Fruit fly (Drosophila melanogaster) whole organism, adult: Measurements from ENCODE around the gene Vha16-2.

Experiments
- CG11617 ChIP-seq: fragments of 200-800 bp; sonication (Bioruptor generic); optimal IDR thresholded peaks from 2 replicates; lab custom pipeline; 2017; ENCODE audit warnings: mild to moderate bottlenecking, missing biosample characterization, missing genetic modification reagents, missing genetic modification characterization
- CG12768 ChIP-seq: fragments of 200-800 bp; sonication (Bioruptor generic); optimal IDR thresholded peaks from 2 replicates; lab custom pipeline; 2017; ENCODE audit warnings: missing biosample characterization, missing genetic modification characterization, mild to moderate bottlenecking, moderate library complexity, missing genetic modification reagents
- CG14711 ChIP-seq: fragments of 200-800 bp; sonication (Bioruptor generic); optimal IDR thresholded peaks from 2 replicates; lab custom pipeline; 2018; ENCODE audit warnings: missing biosample characterization, mild to moderate bottlenecking, missing genetic modification characterization, moderate library complexity
- CG1620 ChIP-seq: fragments of 200-800 bp; sonication (Bioruptor generic); optimal IDR thresholded peaks from 2 replicates; lab custom pipeline; 2016; ENCODE audit warnings: missing biosample characterization, missing genetic modification characterization
- CG33017 ChIP-seq: fragments of 200-800 bp; sonication (Bioruptor generic); optimal IDR thresholded peaks from 2 replicates; lab custom pipeline; 2018; ENCODE audit warnings: missing biosample characterization, mild to moderate bottlenecking, missing genetic modification characterization, moderate library complexity
- CG5204 ChIP-seq: fragments of 200-800 bp; sonication (Bioruptor generic); optimal IDR thresholded peaks from 2 replicates; lab custom pipeline; 2016; ENCODE audit warnings: missing biosample characterization, missing genetic modification characterization
- CG7045 ChIP-seq: fragments of 200-800 bp; sonication (Bioruptor generic); optimal IDR thresholded peaks from 2 replicates; lab custom pipeline; 2017; ENCODE audit warnings: missing biosample characterization, mild to moderate bottlenecking, missing genetic modification characterization
- CG7101 ChIP-seq: fragments of 200-800 bp; sonication (Bioruptor generic); optimal IDR thresholded peaks from 2 replicates; lab custom pipeline; 2018; ENCODE audit warnings: missing biosample characterization, mild to moderate bottlenecking, missing genetic modification characterization, moderate library complexity
- Clk ChIP-seq: fragments of 200-800 bp; sonication (Bioruptor generic); optimal IDR thresholded peaks from 2 replicates; lab custom pipeline; 2017; ENCODE audit warnings: missing biosample characterization, missing genetic modification characterization
- Crg-1 ChIP-seq: fragments of 200-800 bp; sonication (Bioruptor generic); optimal IDR thresholded peaks from 2 replicates; lab custom pipeline; 2016; ENCODE audit warnings: missing biosample characterization, missing genetic modification characterization
- Hr96 ChIP-seq: fragments of 200-800 bp; sonication (Bioruptor generic); optimal IDR thresholded peaks from 2 replicates; lab custom pipeline; 2016; ENCODE audit warnings: missing biosample characterization, missing genetic modification characterization
- Mnt ChIP-seq: fragments of 200-800 bp; sonication (Bioruptor generic); optimal IDR thresholded peaks from 2 replicates; lab custom pipeline; 2016; ENCODE audit warnings: missing biosample characterization, mild to moderate bottlenecking, missing genetic modification characterization
- bab1 ChIP-seq: fragments of 200-800 bp; sonication (Bioruptor generic); optimal IDR thresholded peaks from 3 replicates; lab custom pipeline; 2019; ENCODE audit warnings: missing biosample characterization, mild to moderate bottlenecking, missing genetic modification characterization, moderate library complexity
- cic ChIP-seq: fragments of 200-800 bp; sonication (Bioruptor generic); optimal IDR thresholded peaks from 2 replicates; lab custom pipeline; 2017; ENCODE audit warnings: missing biosample characterization, mild to moderate bottlenecking, missing genetic modification characterization, moderate library complexity
- cnc ChIP-seq, 2 experiments: fragments of >200 bp; optimal IDR thresholded peaks; 2 replicates each; lab custom pipeline; 2017
- kay ChIP-seq: fragments of 200-800 bp; sonication (Bioruptor generic); peaks from one replicate; lab custom pipeline; 2016; ENCODE audit warnings: missing biosample characterization, missing genetic modification characterization, borderline replicate concordance
- ovo ChIP-seq: fragments of 200-800 bp; sonication (Bioruptor generic); optimal IDR thresholded peaks from 2 replicates; lab custom pipeline; 2016; ENCODE audit warnings: missing biosample characterization, missing genetic modification characterization
- pad ChIP-seq: fragments of 200-800 bp; sonication (Bioruptor generic); optimal IDR thresholded peaks from 3 replicates; lab custom pipeline; 2017; ENCODE audit warnings: missing biosample characterization, missing genetic modification characterization, mild to moderate bottlenecking, moderate library complexity, missing genetic modification reagents
- tj ChIP-seq: fragments of 200-800 bp; sonication (Bioruptor generic); optimal IDR thresholded peaks from 3 replicates; lab custom pipeline; 2017; ENCODE audit warnings: missing biosample characterization, mild to moderate bottlenecking, missing genetic modification characterization, moderate library complexity
- toe ChIP-seq: fragments of 200-800 bp; sonication (Bioruptor generic); optimal IDR thresholded peaks from 2 replicates; lab custom pipeline; 2016; ENCODE audit warnings: missing biosample characterization, missing genetic modification characterization

The Vha16-2 gene

dm6 chr3L:11474658-11475057, at the start of gene Vha16-2:
Gene Vha16-2, plus strand, starts transcription at chr3L:11474958.
- TF ChIP-seq Crg-1 (GFP tag; lab: Kevin White, UChicago), result no peak
- no peak for TF ChIP-seq CG1620 (GFP tag; lab: Kevin White, UChicago)
- no peak for TF ChIP-seq CG14711 (tag; lab: Kevin White, UChicago)
- no peak for TF ChIP-seq tj (GFP tag; lab: Kevin White, UChicago)
- TF ChIP-seq CG12768 (GFP tag; lab: Kevin White, UChicago), result no peak
- no peak for TF ChIP-seq cnc (optimal IDR thresholded peaks at IDR 0.05; lab: Kevin White, UChicago)
- no peak for TF ChIP-seq Mnt (GFP tag; lab: Kevin White, UChicago)
- TF ChIP-seq CG7045 (GFP tag; lab: Kevin White, UChicago), result no peak
- no peak for TF ChIP-seq CG5204 (GFP tag; lab: Kevin White, UChicago)
- TF ChIP-seq CG33017 (tag; lab: Kevin White, UChicago), result no peak
- TF ChIP-seq pad (GFP tag; lab: Kevin White, UChicago), result no peak

- TF ChIP-seq CG7045 (GFP tag; lab: Kevin White, UChicago), result no peak
- no peak for TF ChIP-seq cnc (optimal IDR thresholded peaks at IDR 0.05; lab: Kevin White, UChicago)
- peak; percentile 38 for TF ChIP-seq kay (GFP tag; lab: Kevin White, UChicago)
These were observed 46.4 kb upstream of the Vha16-2 start for dm6 chr3L:11428390-11428789.

DNA sequence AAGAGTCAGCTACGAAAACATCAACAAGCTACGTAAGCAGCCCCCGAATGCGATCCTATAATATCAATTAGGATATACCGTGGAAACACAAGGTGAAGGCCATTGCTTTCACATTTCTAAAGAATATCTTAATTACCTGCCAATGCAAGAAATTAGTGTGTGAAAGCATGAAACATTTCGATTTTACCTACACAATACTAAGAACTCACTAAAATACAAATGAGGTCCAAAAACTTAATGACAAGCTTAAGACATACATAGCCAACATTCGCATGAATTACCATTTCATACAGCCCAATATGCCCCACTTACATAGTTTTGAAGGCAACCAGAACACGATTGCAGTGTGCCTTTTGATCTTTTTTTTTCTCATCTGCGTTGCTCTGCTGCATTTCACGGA, 45.1 kb upstream of the Vha16-2 start:
- no peak for TF ChIP-seq cnc (optimal IDR thresholded peaks at IDR 0.05; lab: Kevin White, UChicago)

- peak; percentile 70 for TF ChIP-seq bab1 (GFP tag; lab: Kevin White, UChicago)
- TF ChIP-seq cic (GFP tag; lab: Kevin White, UChicago), result peak; percentile 58
- no peak for TF ChIP-seq cnc (optimal IDR thresholded peaks at IDR 0.05; lab: Kevin White, UChicago)
- peak; percentile 95 for TF ChIP-seq CG33017 (tag; lab: Kevin White, UChicago)
- TF ChIP-seq kay (GFP tag; lab: Kevin White, UChicago), result no peak
- peak; percentile 93 for TF ChIP-seq CG12768 (GFP tag; lab: Kevin White, UChicago)
- peak; percentile 90 for TF ChIP-seq Crg-1 (GFP tag; lab: Kevin White, UChicago)
- TF ChIP-seq CG14711 (tag; lab: Kevin White, UChicago), result peak; percentile 87
- TF ChIP-seq CG5204 (GFP tag; lab: Kevin White, UChicago), result peak; percentile 93
- TF ChIP-seq Clk (GFP tag; lab: Kevin White, UChicago), result peak; percentile 73
- peak; percentile 61 for TF ChIP-seq tj (GFP tag; lab: Kevin White, UChicago)
- TF ChIP-seq CG11617 (GFP tag; lab: Kevin White, UChicago), result peak; percentile 70
- peak; percentile 89 for TF ChIP-seq CG7045 (GFP tag; lab: Kevin White, UChicago)
- peak; percentile 69 for TF ChIP-seq pad (GFP tag; lab: Kevin White, UChicago)
- peak; percentile 86 for TF ChIP-seq Hr96
- peak; percentile 68 for TF ChIP-seq toe (GFP tag; lab: Kevin White, UChicago)
- peak; percentile 64 for TF ChIP-seq ovo (GFP tag; lab: Kevin White, UChicago)
- TF ChIP-seq Mnt (GFP tag; lab: Kevin White, UChicago), result peak; percentile 32
- TF ChIP-seq CG7101 (tag; lab: Kevin White, UChicago), result peak; percentile 91
- peak; percentile 83 for TF ChIP-seq CG1620 (GFP tag; lab: Kevin White, UChicago)
These were observed 43.4 kb upstream of the Vha16-2 start for dm6 chr3L:11431251-11431925.

- TF ChIP-seq CG12768 (GFP tag; lab: Kevin White, UChicago) (no peak), tj (GFP tag; lab: Kevin White, UChicago) (no peak), kay (GFP tag; lab: Kevin White, UChicago) (no peak), toe (GFP tag; lab: Kevin White, UChicago) (no peak), CG5204 (GFP tag; lab: Kevin White, UChicago) (no peak)
These were observed 42.8 kb upstream of the Vha16-2 start for dm6 chr3L:11431926-11432323.

dm6 chr3L:11432472-11432871, 42.3 kb upstream of the Vha16-2 start:
- TF ChIP-seq kay (GFP tag; lab: Kevin White, UChicago), result no peak
- TF ChIP-seq Mnt (GFP tag; lab: Kevin White, UChicago), result no peak
- no peak for TF ChIP-seq CG33017 (tag; lab: Kevin White, UChicago)
- TF ChIP-seq CG7045 (GFP tag; lab: Kevin White, UChicago), result no peak
- TF ChIP-seq cic (GFP tag; lab: Kevin White, UChicago), result no peak
- TF ChIP-seq bab1 (GFP tag; lab: Kevin White, UChicago), result no peak
- no peak for TF ChIP-seq CG1620 (GFP tag; lab: Kevin White, UChicago)
- no peak for TF ChIP-seq Hr96
- TF ChIP-seq CG7101 (tag; lab: Kevin White, UChicago), result no peak
- no peak for TF ChIP-seq CG14711 (tag; lab: Kevin White, UChicago)
- TF ChIP-seq CG12768 (GFP tag; lab: Kevin White, UChicago), result no peak
- TF ChIP-seq Clk (GFP tag; lab: Kevin White, UChicago), result no peak
- TF ChIP-seq Crg-1 (GFP tag; lab: Kevin White, UChicago), result no peak
